Fruit fly (Drosophila melanogaster) whole organism: ENCODE measurements around the gene CG32462.

Source experiments
- CG8478 ChIP-seq: fragments of >200 bp; optimal IDR thresholded peaks from 2 replicates; lab custom pipeline; 2018; ENCODE audit warnings: inconsistent platforms
- Dll ChIP-seq: fragments of >200 bp; optimal IDR thresholded peaks from 2 replicates; lab custom pipeline; 2017
- EcR ChIP-seq, 2 experiments: fragments of >200 bp; optimal IDR thresholded peaks; 2 replicates each; lab custom pipeline; 2017; ENCODE audit warnings: missing biosample characterization in 2 of 2, missing genetic modification characterization in 2 of 2, missing genetic modification reagents in 2 of 2
- pan ChIP-seq: fragments of >200 bp; optimal IDR thresholded peaks from 2 replicates; lab custom pipeline; 2017
- psq ChIP-seq: fragments of >200 bp; optimal IDR thresholded peaks from 2 replicates; lab custom pipeline; 2017
- usp ChIP-seq: fragments of >200 bp; optimal IDR thresholded peaks from 2 replicates; lab custom pipeline; 2017; ENCODE audit warnings: missing biosample characterization, missing genetic modification characterization, mixed read lengths

DNA sequence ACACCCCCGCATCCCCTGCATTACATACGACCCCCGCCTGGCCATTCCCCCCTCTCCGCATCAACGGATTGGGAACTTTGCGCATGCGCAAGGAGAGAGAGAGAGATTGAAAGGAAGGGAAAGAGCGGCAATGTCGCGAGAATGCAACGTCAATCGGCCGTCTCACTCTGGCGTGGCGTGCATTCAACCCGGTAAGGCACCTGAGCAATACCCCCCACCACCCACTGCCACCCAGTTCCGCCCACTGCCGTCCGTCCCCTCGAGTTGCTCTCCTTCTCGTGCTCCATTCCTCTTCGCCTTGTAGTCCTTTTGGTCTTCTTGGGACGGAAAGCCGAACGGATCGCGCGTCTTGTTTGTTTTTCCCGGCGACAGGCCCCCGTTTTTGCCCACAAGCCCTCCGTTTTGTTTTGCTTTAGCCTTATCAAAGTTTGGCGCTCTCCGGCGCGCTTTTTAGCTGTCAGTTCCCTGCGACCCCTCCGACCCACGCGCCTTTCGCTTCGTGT lies 13.5 kb downstream of the CG32462 start:
- TF ChIP-seq EcR (GFP tag; optimal IDR thresholded peaks at IDR 0.05; lab: Kevin White, UChicago) (peak; percentile 93 to 94), psq (lab: Kevin White, UChicago) (no peak), pan (lab: Kevin White, UChicago) (no peak), Dll (lab: Kevin White, UChicago) (peak; percentile 95), usp (no peak), CG8478 (lab: Kevin White, UChicago) (no peak)
